Worm (Caenorhabditis elegans) whole organism, L1 larva: ENCODE measurements around the gene C05C8.7.

Experiments used
- C04F5.9 ChIP-seq: sonication (generic microtip); optimal IDR thresholded peaks from 2 replicates; lab custom pipeline; 2016; ENCODE audit warnings: missing genetic modification characterization, missing compliant biosample characterization
- C16A3.4 ChIP-seq: fragments of 150-350 bp; optimal IDR thresholded peaks from 2 replicates; lab custom pipeline; 2014; ENCODE audit warnings: missing biosample characterization, missing genetic modification characterization
- F16B12.6 ChIP-seq: fragments of 150-350 bp; optimal IDR thresholded peaks from 2 replicates; lab custom pipeline; 2014; ENCODE audit warnings: missing biosample characterization, missing genetic modification characterization
- Y116A8C.19 ChIP-seq: sonication (generic microtip); optimal IDR thresholded peaks from 2 replicates; lab custom pipeline; 2016; ENCODE audit warnings: missing compliant biosample characterization, missing genetic modification characterization, borderline replicate concordance
- aly-2 ChIP-seq: fragments of 150-350 bp; optimal IDR thresholded peaks from 2 replicates; lab custom pipeline; 2014; ENCODE audit warnings: missing biosample characterization, missing genetic modification characterization
- ceh-82 ChIP-seq, 3 experiments: fragments of 150-350 bp in 1 of 3; sonication (generic microtip) in 2 of 3; optimal IDR thresholded peaks; 2 replicates each; lab custom pipeline; 2014 to 2017; ENCODE audit warnings: missing biosample characterization in 3 of 3, missing genetic modification characterization in 3 of 3
- ces-1 ChIP-seq: fragments of 150-350 bp; optimal IDR thresholded peaks from 2 replicates; lab custom pipeline; 2014; ENCODE audit warnings: missing biosample characterization, missing genetic modification reagents, missing genetic modification characterization
- egl-13 ChIP-seq: sonication (generic microtip); optimal IDR thresholded peaks from 2 replicates; lab custom pipeline; 2016; ENCODE audit warnings: missing genotype, missing genetic modification reagents, missing genetic modification characterization, missing compliant biosample characterization
- elt-2 ChIP-seq: sonication (generic microtip); optimal IDR thresholded peaks from 2 replicates; lab custom pipeline; 2016; ENCODE audit warnings: missing genetic modification characterization, mild to moderate bottlenecking, inconsistent platforms, missing compliant biosample characterization, missing genetic modification reagents
- elt-3 ChIP-seq, 6 experiments: fragments of 150-350 bp in 1 of 6; sonication (generic microtip); optimal IDR thresholded peaks; 2 replicates each; lab custom pipeline; 2017 to 2018; ENCODE audit warnings: missing biosample characterization in 6 of 6, missing genetic modification characterization in 6 of 6, inconsistent platforms in 1 of 6
- ets-5 ChIP-seq: fragments of 200-800 bp; sonication (Bioruptor generic); IDR thresholded peaks from 2 replicates; pipeline ENCODE4 v1.3.6; 2022; ENCODE audit warnings: missing genetic modification characterization, missing compliant biosample characterization
- fos-1 ChIP-seq: fragments of 150-350 bp; optimal IDR thresholded peaks from 2 replicates; lab custom pipeline; 2014; ENCODE audit warnings: missing biosample characterization, missing genetic modification characterization
- grh-1 ChIP-seq: fragments of 200-800 bp; sonication (Bioruptor generic); IDR thresholded peaks from 2 replicates; pipeline ENCODE4 v1.3.6; 2022; ENCODE audit warnings: missing genetic modification reagents, missing genetic modification characterization, missing compliant biosample characterization
- hlh-17 ChIP-seq: fragments of 200-800 bp; sonication (Bioruptor generic); optimal IDR thresholded peaks from 2 replicates; lab custom pipeline; 2018; ENCODE audit warnings: missing genetic modification characterization, mild to moderate bottlenecking, missing compliant biosample characterization, moderate library complexity, borderline replicate concordance
- hlh-4 ChIP-seq: sonication (generic microtip); optimal IDR thresholded peaks from 2 replicates; lab custom pipeline; 2016; ENCODE audit warnings: mild to moderate bottlenecking, missing genetic modification characterization, missing compliant biosample characterization
- hpl-2 ChIP-seq: fragments of 150-350 bp; optimal IDR thresholded peaks from 2 replicates; lab custom pipeline; 2014; ENCODE audit warnings: missing biosample characterization, missing genetic modification reagents, missing genetic modification characterization
- irx-1 ChIP-seq: sonication (generic microtip); optimal IDR thresholded peaks from 2 replicates; lab custom pipeline; 2016; ENCODE audit warnings: missing genetic modification characterization, missing compliant biosample characterization
- isw-1 ChIP-seq: fragments of 200-800 bp; sonication (Bioruptor generic); IDR thresholded peaks from 2 replicates; pipeline ENCODE4 v1.3.6; 2022; ENCODE audit warnings: missing genetic modification characterization, missing compliant biosample characterization
- jun-1 ChIP-seq: fragments of 150-350 bp; optimal IDR thresholded peaks from 2 replicates; lab custom pipeline; 2014; ENCODE audit warnings: missing biosample characterization, missing genetic modification reagents, missing genetic modification characterization
- lin-15B ChIP-seq: fragments of 150-350 bp; sonication (generic microtip); optimal IDR thresholded peaks from 3 replicates; lab custom pipeline; 2014; ENCODE audit warnings: missing biosample characterization, missing genetic modification characterization
- lin-35 ChIP-seq, 2 experiments: fragments of 150-350 bp; optimal IDR thresholded peaks; 2 replicates each; lab custom pipeline; 2014; ENCODE audit warnings: missing biosample characterization in 2 of 2, missing genetic modification characterization in 2 of 2, missing genetic modification reagents in 2 of 2
- lsy-2 ChIP-seq, 2 experiments: fragments of 150-350 bp; optimal IDR thresholded peaks; 2 replicates each; lab custom pipeline; 2014; ENCODE audit warnings: missing biosample characterization in 2 of 2, missing genetic modification characterization in 2 of 2
- mep-1 ChIP-seq: fragments of 150-350 bp; optimal IDR thresholded peaks from 2 replicates; lab custom pipeline; 2014; ENCODE audit warnings: missing biosample characterization, missing genetic modification characterization
- nhr-11 ChIP-seq: fragments of 150-350 bp; optimal IDR thresholded peaks from 2 replicates; lab custom pipeline; 2014; ENCODE audit warnings: missing biosample characterization, missing genetic modification characterization
- nhr-12 ChIP-seq: sonication (generic microtip); optimal IDR thresholded peaks from 2 replicates; lab custom pipeline; 2017; ENCODE audit warnings: missing biosample characterization, missing genetic modification characterization
- nhr-237 ChIP-seq: fragments of 150-350 bp; optimal IDR thresholded peaks from 2 replicates; lab custom pipeline; 2014; ENCODE audit warnings: missing biosample characterization, missing genetic modification characterization
- nhr-28 ChIP-seq: fragments of 150-350 bp; optimal IDR thresholded peaks from 2 replicates; lab custom pipeline; 2014; ENCODE audit warnings: missing biosample characterization, missing genetic modification characterization
- nhr-76 ChIP-seq: sonication (generic microtip); optimal IDR thresholded peaks from 2 replicates; lab custom pipeline; 2017; ENCODE audit warnings: missing biosample characterization, missing genetic modification characterization
- nhr-77 ChIP-seq: fragments of 150-350 bp; optimal IDR thresholded peaks from 2 replicates; lab custom pipeline; 2014; ENCODE audit warnings: missing biosample characterization, missing genetic modification characterization
- nhr-84 ChIP-seq: sonication (generic microtip); optimal IDR thresholded peaks from 2 replicates; lab custom pipeline; 2017; ENCODE audit warnings: missing biosample characterization, missing genetic modification characterization
- nhr-85 ChIP-seq: sonication (generic microtip); peaks from one replicate; lab custom pipeline; 2016; ENCODE audit warnings: missing genetic modification characterization, inconsistent platforms, missing compliant biosample characterization
- nhr-90 ChIP-seq: sonication (generic microtip); optimal IDR thresholded peaks from 2 replicates; lab custom pipeline; 2016; ENCODE audit warnings: mild to moderate bottlenecking, missing genetic modification characterization, missing compliant biosample characterization; ENCODE audit not compliant: poor library complexity
- pag-3 ChIP-seq: sonication (generic microtip); optimal IDR thresholded peaks from 2 replicates; lab custom pipeline; 2017; ENCODE audit warnings: missing genetic modification characterization, mild to moderate bottlenecking, missing compliant biosample characterization, antibody characterized with exemption, borderline replicate concordance; ENCODE audit not compliant: insufficient read depth
- pax-3 ChIP-seq: fragments of 200-800 bp; sonication (Bioruptor generic); optimal IDR thresholded peaks from 2 replicates; lab custom pipeline; 2018; ENCODE audit warnings: mild to moderate bottlenecking, missing genetic modification characterization, moderate library complexity, missing compliant biosample characterization
- skn-1 ChIP-seq: fragments of 150-350 bp; optimal IDR thresholded peaks from 2 replicates; lab custom pipeline; 2014; ENCODE audit warnings: missing biosample characterization, missing genetic modification characterization
- snpc-4 ChIP-seq: fragments of 150-350 bp; optimal IDR thresholded peaks from 2 replicates; lab custom pipeline; 2014; ENCODE audit warnings: missing biosample characterization, missing genetic modification characterization
- snu-23 ChIP-seq: sonication (generic microtip); optimal IDR thresholded peaks from 2 replicates; lab custom pipeline; 2016; ENCODE audit warnings: missing genetic modification characterization, missing compliant biosample characterization
- sox-4 ChIP-seq: sonication (generic microtip); optimal IDR thresholded peaks from 2 replicates; lab custom pipeline; 2016; ENCODE audit warnings: missing genetic modification characterization, missing compliant biosample characterization
- sptf-1 ChIP-seq: fragments of 150-350 bp; optimal IDR thresholded peaks from 2 replicates; lab custom pipeline; 2014; ENCODE audit warnings: missing biosample characterization, missing genetic modification characterization
- sup-37 ChIP-seq: fragments of 200-800 bp; sonication (Bioruptor generic); optimal IDR thresholded peaks from 2 replicates; lab custom pipeline; 2018; ENCODE audit warnings: mild to moderate bottlenecking, missing genetic modification characterization, missing compliant biosample characterization
- swsn-7 ChIP-seq: sonication (generic microtip); optimal IDR thresholded peaks from 2 replicates; lab custom pipeline; 2016; ENCODE audit warnings: missing genetic modification characterization, missing compliant biosample characterization
- tbx-2 ChIP-seq: sonication (generic microtip); optimal IDR thresholded peaks from 2 replicates; lab custom pipeline; 2016; ENCODE audit warnings: missing genetic modification characterization, missing compliant biosample characterization
- unc-30 ChIP-seq: sonication (generic microtip); optimal IDR thresholded peaks from 2 replicates; lab custom pipeline; 2017; ENCODE audit warnings: missing biosample characterization, missing genetic modification characterization
- vab-15 ChIP-seq: sonication (generic microtip); optimal IDR thresholded peaks from 2 replicates; lab custom pipeline; 2017; ENCODE audit warnings: missing genotype, mild to moderate bottlenecking, missing genetic modification characterization, missing compliant biosample characterization
- xbp-1 ChIP-seq: sonication (generic microtip); optimal IDR thresholded peaks from 2 replicates; lab custom pipeline; 2016; ENCODE audit warnings: missing genetic modification characterization, missing compliant biosample characterization
- zag-1 ChIP-seq: fragments of 150-350 bp; optimal IDR thresholded peaks from 2 replicates; lab custom pipeline; 2014; ENCODE audit warnings: missing biosample characterization, missing genetic modification characterization
- ztf-4 ChIP-seq: fragments of 150-350 bp; optimal IDR thresholded peaks from 2 replicates; lab custom pipeline; 2014; ENCODE audit warnings: missing biosample characterization, missing genetic modification characterization

Gene C05C8.7

ce11 chrV:7248227-7248953 is 1.5 kb upstream of the C05C8.7 start:
- TF ChIP-seq elt-3 (tag; optimal IDR thresholded peaks at IDR 0.05; lab: Kevin White, UChicago): peak in 1 of 6 experiments; percentile 48
- peak; percentile 58 for TF ChIP-seq nhr-85 (tag; lab: Kevin White, UChicago)
- no peak for TF ChIP-seq lsy-2 (tag; optimal IDR thresholded peaks at IDR 0.05; lab: Kevin White, UChicago)
- TF ChIP-seq, all 84 proteins: peak for 2

ce11 chrV:7239471-7239870 is 7.4 kb downstream of the C05C8.7 start, which contains the start of gene C05C8.1:
TSS of gene C05C8.1 (plus strand) at chrV:7239771.
- TF ChIP-seq skn-1 (tag; lab: Kevin White, UChicago): no peak
- no peak for TF ChIP-seq hpl-2 (GFP tag; lab: Kevin White, UChicago)
- TF ChIP-seq lin-15B (tag; lab: Kevin White, UChicago): no peak
- TF ChIP-seq ces-1 (GFP tag; lab: Kevin White, UChicago): no peak
- no peak for TF ChIP-seq egl-13 (tag; lab: Kevin White, UChicago)
- no peak for TF ChIP-seq nhr-84 (tag; lab: Kevin White, UChicago)
- no peak for TF ChIP-seq nhr-76 (tag; lab: Kevin White, UChicago)
- no peak for TF ChIP-seq sptf-1 (tag; lab: Kevin White, UChicago)
- no peak for TF ChIP-seq sox-4 (tag; lab: Kevin White, UChicago)
- no peak for TF ChIP-seq nhr-85 (tag; lab: Kevin White, UChicago)
- TF ChIP-seq pag-3 (tag; lab: Kevin White, UChicago): no peak
- TF ChIP-seq grh-1 (GFP tag; lab: Robert Waterston, UW): no peak
- TF ChIP-seq lin-35 (GFP tag; optimal IDR thresholded peaks at IDR 0.05; lab: Kevin White, UChicago): no peak
- no peak for TF ChIP-seq sup-37 (GFP tag; lab: Kevin White, UChicago)

- TF ChIP-seq hlh-4 (tag; lab: Kevin White, UChicago) (no peak), tbx-2 (tag; lab: Kevin White, UChicago) (peak; percentile 88), pag-3 (tag; lab: Kevin White, UChicago) (no peak), sptf-1 (tag; lab: Kevin White, UChicago) (no peak), ztf-4 (peak; percentile 38), fos-1 (tag; lab: Kevin White, UChicago) (peak; percentile 52), grh-1 (GFP tag; lab: Robert Waterston, UW) (peak; percentile 77), snpc-4 (tag; lab: Kevin White, UChicago) (peak; percentile 63), irx-1 (tag; lab: Kevin White, UChicago) (peak; percentile 86), unc-30 (tag; lab: Kevin White, UChicago) (no peak), snu-23 (GFP tag; lab: Kevin White, UChicago) (peak; percentile 92), elt-3 (tag; optimal IDR thresholded peaks at IDR 0.05; lab: Kevin White, UChicago) (peak in 2 of 6 experiments; percentile 65 to 85), ets-5 (GFP tag; lab: Robert Waterston, UW) (no peak), zag-1 (no peak), jun-1 (tag; lab: Kevin White, UChicago) (peak; percentile 64), Y116A8C.19 (no peak), F16B12.6 (tag; lab: Kevin White, UChicago) (peak; percentile 40), sox-4 (tag; lab: Kevin White, UChicago) (peak; percentile 8), nhr-84 (tag; lab: Kevin White, UChicago) (no peak), C16A3.4 (peak; percentile 89), vab-15 (peak; percentile 2), pax-3 (tag; lab: Kevin White, UChicago) (no peak), aly-2 (peak; percentile 32), swsn-7 (tag; lab: Kevin White, UChicago) (peak; percentile 85), nhr-12 (tag; lab: Kevin White, UChicago) (no peak), nhr-11 (tag; lab: Kevin White, UChicago) (peak; percentile 48), nhr-77 (tag; lab: Kevin White, UChicago) (peak; percentile 59), ceh-82 (tag; optimal IDR thresholded peaks at IDR 0.05; lab: Kevin White, UChicago) (peak; percentile 62 to 92 (median 77)), elt-2 (tag; lab: Kevin White, UChicago) (peak; percentile 15), lin-15B (tag; lab: Kevin White, UChicago) (peak; percentile 89), nhr-90 (tag; lab: Kevin White, UChicago) (peak; percentile 89), hlh-17 (no peak), mep-1 (tag; lab: Kevin White, UChicago) (peak; percentile 80), xbp-1 (tag; lab: Kevin White, UChicago) (peak; percentile 88), C04F5.9 (tag; lab: Kevin White, UChicago) (peak; percentile 48), nhr-28 (no peak), isw-1 (peak; percentile 88), nhr-237 (tag; lab: Kevin White, UChicago) (peak; percentile 51)
Measured at ce11 chrV:7237133-7237532, 9.7 kb downstream of the C05C8.7 start, which contains the start of gene hyls-1. TSS of gene hyls-1 (plus strand) at chrV:7237381.
